Worm (Caenorhabditis elegans) whole organism, late embryonic: ENCODE data around the gene B0554.5.

Experiments
- C08G9.2 ChIP-seq: sonication (generic microtip); optimal IDR thresholded peaks from 2 replicates; lab custom pipeline; 2016; ENCODE audit warnings: mild to moderate bottlenecking, missing genetic modification characterization, moderate library complexity, missing compliant biosample characterization
- K09A11.1 ChIP-seq: sonication (generic microtip); optimal IDR thresholded peaks from 2 replicates; lab custom pipeline; 2017; ENCODE audit warnings: antibody characterized with exemption, mild to moderate bottlenecking, missing genetic modification characterization, missing compliant biosample characterization; ENCODE audit not compliant: insufficient read depth
- T23F11.4 ChIP-seq: fragments of 200-800 bp; sonication (Bioruptor generic); optimal IDR thresholded peaks from 2 replicates; lab custom pipeline; 2018; ENCODE audit warnings: mild to moderate bottlenecking, missing genetic modification characterization, missing compliant biosample characterization
- ahr-1 ChIP-seq: sonication (generic microtip); optimal IDR thresholded peaks from 2 replicates; lab custom pipeline; 2016; ENCODE audit warnings: missing genetic modification characterization, missing compliant biosample characterization
- ama-1 ChIP-seq: fragments of 150-350 bp; optimal IDR thresholded peaks from 2 replicates; lab custom pipeline; 2014
- ceh-14 ChIP-seq: sonication (generic microtip); optimal IDR thresholded peaks from 2 replicates; lab custom pipeline; 2016; ENCODE audit warnings: missing genotype, missing genetic modification characterization, missing compliant biosample characterization
- ceh-19 ChIP-seq: fragments of 200-800 bp; sonication (Bioruptor generic); optimal IDR thresholded peaks from 2 replicates; lab custom pipeline; 2018; ENCODE audit warnings: mild to moderate bottlenecking, missing genetic modification characterization, missing compliant biosample characterization
- ceh-22 ChIP-seq: sonication (generic microtip); optimal IDR thresholded peaks from 2 replicates; lab custom pipeline; 2017; ENCODE audit warnings: missing biosample characterization, missing genetic modification characterization
- ceh-24 ChIP-seq: sonication (generic microtip); optimal IDR thresholded peaks from 2 replicates; lab custom pipeline; 2016; ENCODE audit warnings: mild to moderate bottlenecking, missing genetic modification characterization, missing compliant biosample characterization
- ceh-30 ChIP-seq: fragments of 150-350 bp; optimal IDR thresholded peaks from 2 replicates; lab custom pipeline; 2014; ENCODE audit warnings: missing biosample characterization, missing genetic modification characterization
- ceh-45 ChIP-seq: fragments of 200-800 bp; sonication (Bioruptor generic); IDR thresholded peaks from 2 replicates; pipeline ENCODE4 v1.3.6; 2022; ENCODE audit warnings: missing genetic modification reagents, missing genetic modification characterization, missing compliant biosample characterization
- ceh-48 ChIP-seq: sonication (generic microtip); optimal IDR thresholded peaks from 2 replicates; lab custom pipeline; 2016; ENCODE audit warnings: missing genetic modification characterization, inconsistent platforms, missing compliant biosample characterization
- ceh-6 ChIP-seq: fragments of 200-800 bp; sonication (Bioruptor generic); optimal IDR thresholded peaks from 2 replicates; lab custom pipeline; 2018; ENCODE audit warnings: mild to moderate bottlenecking, missing genetic modification characterization, missing compliant biosample characterization
- ceh-9 ChIP-seq: sonication (generic microtip); optimal IDR thresholded peaks from 2 replicates; lab custom pipeline; 2016; ENCODE audit warnings: mild to moderate bottlenecking, missing genetic modification characterization, inconsistent platforms, missing compliant biosample characterization
- che-1 ChIP-seq: sonication (generic microtip); optimal IDR thresholded peaks from 2 replicates; lab custom pipeline; 2016; ENCODE audit warnings: mild to moderate bottlenecking, missing genetic modification characterization, missing compliant biosample characterization
- dmd-4 ChIP-seq: sonication (generic microtip); optimal IDR thresholded peaks from 2 replicates; lab custom pipeline; 2016; ENCODE audit warnings: borderline replicate concordance, missing genetic modification characterization, missing compliant biosample characterization
- dve-1 ChIP-seq: sonication (generic microtip); optimal IDR thresholded peaks from 2 replicates; lab custom pipeline; 2017; ENCODE audit warnings: antibody characterized with exemption, mild to moderate bottlenecking, missing genetic modification characterization, missing compliant biosample characterization
- elt-2 ChIP-seq: sonication (generic microtip); optimal IDR thresholded peaks from 2 replicates; lab custom pipeline; 2016; ENCODE audit warnings: missing genetic modification reagents, missing genetic modification characterization, missing compliant biosample characterization
- eyg-1 ChIP-seq: sonication (generic microtip); optimal IDR thresholded peaks from 2 replicates; lab custom pipeline; 2016; ENCODE audit warnings: missing genotype, missing genetic modification characterization, missing compliant biosample characterization
- fkh-6 ChIP-seq: sonication (generic microtip); optimal IDR thresholded peaks from 2 replicates; lab custom pipeline; 2016; ENCODE audit warnings: missing genetic modification characterization, missing compliant biosample characterization
- hlh-13 ChIP-seq: fragments of 200-800 bp; sonication (Bioruptor generic); optimal IDR thresholded peaks from 2 replicates; lab custom pipeline; 2018; ENCODE audit warnings: mild to moderate bottlenecking, missing genetic modification characterization, missing compliant biosample characterization
- hlh-30 ChIP-seq: sonication (generic microtip); optimal IDR thresholded peaks from 2 replicates; lab custom pipeline; 2017; ENCODE audit warnings: antibody characterized with exemption, missing genetic modification characterization, missing compliant biosample characterization; ENCODE audit not compliant: insufficient read depth
- hlh-6 ChIP-seq: sonication (generic microtip); optimal IDR thresholded peaks from 2 replicates; lab custom pipeline; 2016; ENCODE audit warnings: missing genotype, missing genetic modification characterization, missing compliant biosample characterization
- madf-2 ChIP-seq: sonication (generic microtip); optimal IDR thresholded peaks from 2 replicates; lab custom pipeline; 2017; ENCODE audit warnings: missing genetic modification characterization, missing compliant biosample characterization
- mec-3 ChIP-seq: sonication (generic microtip); optimal IDR thresholded peaks from 2 replicates; lab custom pipeline; 2016; ENCODE audit warnings: borderline replicate concordance, missing genetic modification characterization, missing compliant biosample characterization
- nfya-1 ChIP-seq: sonication (generic microtip); optimal IDR thresholded peaks from 2 replicates; lab custom pipeline; 2017; ENCODE audit warnings: missing genetic modification characterization, mild to moderate bottlenecking, missing compliant biosample characterization, antibody characterized with exemption, moderate library complexity
- nhr-11 ChIP-seq: fragments of 150-350 bp; optimal IDR thresholded peaks from 2 replicates; lab custom pipeline; 2014; ENCODE audit warnings: missing biosample characterization, missing genetic modification characterization
- npax-4 ChIP-seq: sonication (generic microtip); optimal IDR thresholded peaks from 2 replicates; lab custom pipeline; 2016; ENCODE audit warnings: missing genetic modification characterization, missing compliant biosample characterization
- pax-1 ChIP-seq: fragments of 150-350 bp; optimal IDR thresholded peaks from 2 replicates; lab custom pipeline; 2014; ENCODE audit warnings: missing biosample characterization, missing genetic modification characterization
- pha-4 ChIP-seq: fragments of 150-350 bp; optimal IDR thresholded peaks from 2 replicates; lab custom pipeline; 2018; ENCODE audit warnings: missing biosample characterization, missing genetic modification reagents, missing genetic modification characterization
- pros-1 ChIP-seq: fragments of 150-350 bp; optimal IDR thresholded peaks from 2 replicates; lab custom pipeline; 2014; ENCODE audit warnings: missing biosample characterization, missing genetic modification reagents, missing genetic modification characterization
- ref-2 ChIP-seq: sonication (generic microtip); optimal IDR thresholded peaks from 2 replicates; lab custom pipeline; 2016; ENCODE audit warnings: missing genetic modification characterization, missing compliant biosample characterization
- rnt-1 ChIP-seq: sonication (generic microtip); optimal IDR thresholded peaks from 2 replicates; lab custom pipeline; 2016; ENCODE audit warnings: missing genetic modification characterization, missing compliant biosample characterization
- sdc-2 ChIP-seq: sonication (generic microtip); optimal IDR thresholded peaks from 2 replicates; lab custom pipeline; 2016; ENCODE audit warnings: missing genotype, missing genetic modification characterization, missing compliant biosample characterization
- syd-9 ChIP-seq: sonication (generic microtip); optimal IDR thresholded peaks from 2 replicates; lab custom pipeline; 2016; ENCODE audit warnings: mild to moderate bottlenecking, missing genetic modification characterization, moderate library complexity, missing compliant biosample characterization
- tbx-2 ChIP-seq: sonication (generic microtip); optimal IDR thresholded peaks from 2 replicates; lab custom pipeline; 2016; ENCODE audit warnings: missing genetic modification characterization, missing compliant biosample characterization
- tbx-7 ChIP-seq: sonication (generic microtip); optimal IDR thresholded peaks from 2 replicates; lab custom pipeline; 2016; ENCODE audit warnings: missing genotype, missing genetic modification characterization, missing compliant biosample characterization
- ttx-3 ChIP-seq: sonication (generic microtip); optimal IDR thresholded peaks from 2 replicates; lab custom pipeline; 2016; ENCODE audit warnings: missing genetic modification reagents, missing genetic modification characterization, missing compliant biosample characterization
- unc-42 ChIP-seq: sonication (generic microtip); optimal IDR thresholded peaks from 2 replicates; lab custom pipeline; 2016; ENCODE audit warnings: missing genotype, missing genetic modification characterization, missing compliant biosample characterization
- unc-55 ChIP-seq: sonication (generic microtip); optimal IDR thresholded peaks from 2 replicates; lab custom pipeline; 2017; ENCODE audit warnings: missing biosample characterization, missing genetic modification reagents, missing genetic modification characterization
- unc-86 ChIP-seq: sonication (generic microtip); optimal IDR thresholded peaks from 2 replicates; lab custom pipeline; 2016; ENCODE audit warnings: missing genetic modification characterization, missing compliant biosample characterization
- zip-5 ChIP-seq: sonication (generic microtip); optimal IDR thresholded peaks from 2 replicates; lab custom pipeline; 2016; ENCODE audit warnings: missing genetic modification characterization, missing compliant biosample characterization
- ztf-16 ChIP-seq: sonication (generic microtip); optimal IDR thresholded peaks from 2 replicates; lab custom pipeline; 2017; ENCODE audit warnings: missing genetic modification characterization, missing compliant biosample characterization

The B0554.5 gene

DNA sequence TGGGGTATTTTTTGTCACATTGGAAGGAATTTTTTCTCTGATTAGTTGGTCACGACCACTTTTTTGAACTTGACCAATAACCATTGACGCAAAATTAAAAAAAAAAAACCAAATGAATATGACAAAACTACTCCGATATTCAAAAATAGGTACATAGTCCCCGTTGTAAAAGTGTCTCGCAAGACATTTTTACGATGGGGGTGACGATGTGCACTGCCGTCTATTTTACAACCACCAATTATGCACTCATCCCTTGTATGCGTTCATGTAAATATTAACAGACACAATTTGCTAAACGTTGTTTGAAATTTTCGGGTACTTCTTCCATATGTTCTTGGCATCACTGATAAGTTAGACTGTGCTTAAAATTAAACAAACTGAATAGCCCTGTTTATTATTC, 24.5 kb upstream of the B0554.5 start, which contains the start of gene scl-27:
TSS of gene scl-27 (plus strand) at position 301 of the 400 bp plus-strand sequence.
- TF ChIP-seq fkh-6 (no peak), pax-1 (tag; lab: Kevin White, UChicago) (no peak), mec-3 (tag; lab: Kevin White, UChicago) (no peak), ceh-14 (tag; lab: Kevin White, UChicago) (no peak), tbx-2 (no peak), ceh-19 (GFP tag; lab: Kevin White, UChicago) (no peak), syd-9 (tag; lab: Kevin White, UChicago) (no peak), nfya-1 (tag; lab: Kevin White, UChicago) (no peak), npax-4 (tag; lab: Kevin White, UChicago) (no peak), nhr-11 (no peak), ref-2 (tag; lab: Kevin White, UChicago) (no peak), ceh-48 (tag; lab: Kevin White, UChicago) (no peak), ceh-24 (tag; lab: Kevin White, UChicago) (no peak), elt-2 (no peak), rnt-1 (tag; lab: Kevin White, UChicago) (no peak), ahr-1 (no peak)

ce11 chrV:403028-403427, 21.2 kb upstream of the B0554.5 start, which contains the start of gene srh-62:
Gene srh-62, minus strand, starts transcription at chrV:403128.
- TF ChIP-seq ttx-3 (tag; lab: Kevin White, UChicago) = no peak
- TF ChIP-seq fkh-6 = no peak
- TF ChIP-seq rnt-1 (tag; lab: Kevin White, UChicago) = no peak
- no peak for TF ChIP-seq dmd-4 (tag; lab: Kevin White, UChicago)

DNA sequence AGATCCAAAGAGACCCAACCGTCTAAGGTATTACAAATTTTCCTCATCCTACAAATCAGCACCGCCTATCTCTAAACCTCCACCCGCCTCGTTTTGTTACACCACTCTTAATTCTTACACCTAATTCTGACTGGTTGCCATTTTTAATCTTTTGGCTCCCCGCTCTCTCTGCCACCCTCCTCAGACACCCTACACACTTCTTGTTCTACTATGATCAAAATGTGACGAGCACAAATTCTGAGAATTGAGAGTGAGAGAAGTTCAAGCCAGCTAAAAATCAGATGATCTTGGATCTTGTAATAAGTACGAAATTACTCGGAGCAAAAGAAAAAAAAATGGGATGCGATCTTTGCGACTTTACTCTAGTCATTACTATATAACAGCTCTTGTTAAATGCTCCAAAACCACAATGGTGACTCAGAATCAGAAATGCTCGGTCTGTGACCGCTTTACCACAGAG, 20.0 kb upstream of the B0554.5 start, which contains the start of gene nhr-252:
TSS of gene nhr-252 (plus strand) at position 410 of the 460 bp plus-strand sequence.
- TF ChIP-seq hlh-6 (tag; lab: Kevin White, UChicago) = no peak
- TF ChIP-seq ceh-9 (tag; lab: Kevin White, UChicago) = no peak
- no peak for TF ChIP-seq unc-42 (tag; lab: Kevin White, UChicago)
- no peak for TF ChIP-seq sdc-2 (tag; lab: Kevin White, UChicago)
- no peak for TF ChIP-seq nhr-11
- TF ChIP-seq ceh-19 (GFP tag; lab: Kevin White, UChicago) = no peak
- no peak for TF ChIP-seq ama-1 (lab: Kevin White, UChicago)
- no peak for TF ChIP-seq hlh-30
- TF ChIP-seq C08G9.2 (tag; lab: Kevin White, UChicago) = no peak
- no peak for TF ChIP-seq ztf-16 (tag; lab: Kevin White, UChicago)
- TF ChIP-seq ceh-6 (GFP tag; lab: Kevin White, UChicago) = no peak
- no peak for TF ChIP-seq hlh-13
- TF ChIP-seq nfya-1 (tag; lab: Kevin White, UChicago) = no peak
- TF ChIP-seq eyg-1 (tag; lab: Kevin White, UChicago) = no peak
- TF ChIP-seq zip-5 = no peak
- TF ChIP-seq unc-86 (tag; lab: Kevin White, UChicago) = no peak
- TF ChIP-seq K09A11.1 (tag; lab: Kevin White, UChicago) = no peak
- no peak for TF ChIP-seq che-1 (tag; lab: Kevin White, UChicago)
- no peak for TF ChIP-seq fkh-6
- TF ChIP-seq tbx-7 (tag; lab: Kevin White, UChicago) = no peak

DNA sequence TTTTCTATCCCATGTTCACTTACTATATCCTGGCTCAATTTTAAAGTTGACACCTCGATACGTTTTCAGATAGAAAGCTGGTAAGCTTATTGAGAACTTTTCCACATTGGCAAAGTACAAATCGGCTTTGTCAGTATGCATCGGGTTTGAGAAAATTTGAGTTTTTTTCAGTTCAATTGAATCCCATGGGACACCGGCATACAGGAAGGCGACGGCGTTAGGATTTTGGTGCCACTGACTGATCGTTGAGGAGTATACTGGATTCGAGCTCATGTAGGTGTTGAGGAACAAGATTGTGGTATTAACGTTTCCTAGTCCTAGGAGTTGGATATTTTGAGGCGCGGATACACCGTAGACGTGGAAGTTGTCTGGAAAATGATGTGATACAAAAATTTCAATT, 11.4 kb upstream of the B0554.5 start:
- TF ChIP-seq ceh-14 (tag; lab: Kevin White, UChicago) (no peak), fkh-6 (no peak), unc-55 (no peak), ref-2 (tag; lab: Kevin White, UChicago) (no peak), madf-2 (tag; lab: Kevin White, UChicago) (no peak), T23F11.4 (GFP tag; lab: Kevin White, UChicago) (no peak), ceh-48 (tag; lab: Kevin White, UChicago) (no peak), dmd-4 (tag; lab: Kevin White, UChicago) (no peak), ceh-45 (GFP tag; lab: Robert Waterston, UW) (no peak), elt-2 (no peak), ceh-22 (tag; lab: Kevin White, UChicago) (no peak), dve-1 (tag; lab: Kevin White, UChicago) (no peak), ceh-19 (GFP tag; lab: Kevin White, UChicago) (no peak), pha-4 (no peak), hlh-6 (tag; lab: Kevin White, UChicago) (no peak), ceh-30 (tag; lab: Kevin White, UChicago) (no peak), ztf-16 (tag; lab: Kevin White, UChicago) (no peak), syd-9 (tag; lab: Kevin White, UChicago) (no peak), pros-1 (tag; lab: Kevin White, UChicago) (no peak)
